Fruit fly (Drosophila melanogaster): ENCODE data around the gene Lectin-galC1.

Lectin-galC1 gene

dm6 chr2L:19430343-19430742 is 13.1 kb downstream of the Lectin-galC1 start, which contains the start of gene RtcB (continued):
- no peak for TF ChIP-seq bcd (GFP tag; optimal IDR thresholded peaks at IDR 0.05)
- TF ChIP-seq CG2712 (tag; optimal IDR thresholded peaks at IDR 0.05) = peak; percentile 9
- TF ChIP-seq CG4820 (GFP tag; optimal IDR thresholded peaks at IDR 0.05) = no peak
- TF ChIP-seq CG10565 (GFP tag; optimal IDR thresholded peaks at IDR 0.05) = no peak
- TF ChIP-seq nerfin-2 (GFP tag; IDR thresholded peaks at IDR 0.05; ENCODE audit: partially characterized antibody) = peak; percentile 86
- peak; percentile 16 for TF ChIP-seq Dek (tag; optimal IDR thresholded peaks at IDR 0.05)
- peak; percentile 96; the same call in 2 of the 3 replicates for TF ChIP-seq Doc3 (GFP tag; IDR thresholded peaks at IDR 0.05; ENCODE audit: partially characterized antibody)
- no peak for TF ChIP-seq fu2 (GFP tag; optimal IDR thresholded peaks at IDR 0.05)
- TF ChIP-seq ara (GFP tag; IDR thresholded peaks at IDR 0.05) = no peak
- TF ChIP-seq CG2202 (tag; optimal IDR thresholded peaks at IDR 0.05) = no peak
- TF ChIP-seq Elba2 (GFP tag; optimal IDR thresholded peaks at IDR 0.05) = peak; percentile 46
- TF ChIP-seq h (optimal IDR thresholded peaks at IDR 0.05) = no peak
- TF ChIP-seq Ets65A (GFP tag) = peak; percentile 42
- TF ChIP-seq CG6689 (GFP tag; IDR thresholded peaks at IDR 0.05) = no peak
- TF ChIP-seq Sry-δ (GFP tag; optimal IDR thresholded peaks at IDR 0.05) = peak; percentile 75
- no peak for TF ChIP-seq CG15601 (tag; optimal IDR thresholded peaks at IDR 0.05)
- TF ChIP-seq Oaz (GFP tag; IDR thresholded peaks at IDR 0.05) = no peak
- no peak for TF ChIP-seq Trl (optimal IDR thresholded peaks at IDR 0.05)
- no peak for TF ChIP-seq Trl (GFP tag; optimal IDR thresholded peaks at IDR 0.05)
- TF ChIP-seq HmgZ (tag; optimal IDR thresholded peaks at IDR 0.05) = peak; percentile 61
- no peak for TF ChIP-seq MTF-1 (GFP tag; optimal IDR thresholded peaks at IDR 0.05; ENCODE audit: borderline replicate concordance)
- no peak for TF ChIP-seq Mad (GFP tag; optimal IDR thresholded peaks at IDR 0.05)
- TF ChIP-seq sisA (GFP tag; IDR thresholded peaks at IDR 0.05) = peak; percentile 24; the same call in 1 of the 2 replicates
- peak in 1 of 2 experiments; percentile 66 for TF ChIP-seq crp (GFP tag; optimal IDR thresholded peaks at IDR 0.05)
- TF ChIP-seq Awh (GFP tag; IDR thresholded peaks at IDR 0.05) = no peak
- no peak for TF ChIP-seq Drgx (GFP tag; IDR thresholded peaks at IDR 0.05)
- peak; percentile 17 for TF ChIP-seq lilli (GFP tag; optimal IDR thresholded peaks at IDR 0.05)
- TF ChIP-seq dan (GFP tag; IDR thresholded peaks at IDR 0.05) = no peak
- TF ChIP-seq CG12391 (tag; optimal IDR thresholded peaks at IDR 0.05) = peak; percentile 19
- peak; percentile 19 for TF ChIP-seq Camta (GFP tag; optimal IDR thresholded peaks at IDR 0.05)
- TF ChIP-seq HLHmδ (GFP tag; optimal IDR thresholded peaks at IDR 0.05) = no peak
- no peak for TF ChIP-seq dm (GFP tag; optimal IDR thresholded peaks at IDR 0.05)
- TF ChIP-seq rib (GFP tag; IDR thresholded peaks at IDR 0.05) = no peak
- TF ChIP-seq CG34376 (GFP tag; optimal IDR thresholded peaks at IDR 0.05) = no peak
- TF ChIP-seq mam (GFP tag; optimal IDR thresholded peaks at IDR 0.05) = no peak
- TF ChIP-seq CG11247 (GFP tag; IDR thresholded peaks at IDR 0.05) = no peak
- TF ChIP-seq CG2199 (GFP tag; IDR thresholded peaks at IDR 0.05) = no peak
- TF ChIP-seq CG17328 (GFP tag; IDR thresholded peaks at IDR 0.05) = no peak
- no peak for TF ChIP-seq CG10959 (GFP tag; IDR thresholded peaks at IDR 0.05)
- no peak for TF ChIP-seq CG7357 (GFP tag; IDR thresholded peaks at IDR 0.05)
- TF ChIP-seq cwo (GFP tag; optimal IDR thresholded peaks at IDR 0.05) = no peak
- no peak for TF ChIP-seq al (GFP tag; IDR thresholded peaks at IDR 0.05)
- TF ChIP-seq CG18619 (GFP tag; optimal IDR thresholded peaks at IDR 0.05) = no peak
- TF ChIP-seq CG4617 (GFP tag; optimal IDR thresholded peaks at IDR 0.05; ENCODE audit: borderline replicate concordance) = peak; percentile 40
- no peak for TF ChIP-seq en (GFP tag; optimal IDR thresholded peaks at IDR 0.05)
- no peak for TF ChIP-seq dysf (GFP tag; IDR thresholded peaks at IDR 0.05)
- peak; percentile 74 for TF ChIP-seq Sin3A (optimal IDR thresholded peaks at IDR 0.05)
- no peak for TF ChIP-seq crol (GFP tag; IDR thresholded peaks at IDR 0.05)
- no peak for TF ChIP-seq CG6854 (GFP tag; optimal IDR thresholded peaks at IDR 0.05)
- no peak for TF ChIP-seq stc (GFP tag; IDR thresholded peaks at IDR 0.05)
- no peak for TF ChIP-seq HLH54F (GFP tag; optimal IDR thresholded peaks at IDR 0.05)
- TF ChIP-seq CrebB (tag; optimal IDR thresholded peaks at IDR 0.05) = no peak
- no peak for TF ChIP-seq gro (GFP tag; optimal IDR thresholded peaks at IDR 0.05)
- peak; percentile 71 for TF ChIP-seq CoRest (tag; optimal IDR thresholded peaks at IDR 0.05)

All from whole organism, embryonic.